Worm (Caenorhabditis elegans): ENCODE data around the gene hot-3.
A peak's percentile ranks its signal among the peaks of the same experiment; 100 is the strongest.

ce11 chrII:13976161-13976560 is 44.3 kb upstream of the hot-3 start, which contains the start of gene Y39G8B.2:
- TF ChIP-seq aly-2 (tag; optimal IDR thresholded peaks at IDR 0.05) (no peak), nhr-12 (tag; optimal IDR thresholded peaks at IDR 0.05) (no peak), snpc-4 (tag; optimal IDR thresholded peaks at IDR 0.05) (peak; percentile 84)
